Fruit fly (Drosophila melanogaster) whole organism, prepupa: Measurements from ENCODE around the gene Ntf-2.

ENCODE experiments used
- CG10631 ChIP-seq: fragments of 200-800 bp; sonication (Bioruptor generic); optimal IDR thresholded peaks from 2 replicates; lab custom pipeline; 2016; ENCODE audit warnings: missing biosample characterization, missing genetic modification characterization
- CG11902 ChIP-seq: fragments of 200-800 bp; sonication (Bioruptor generic); optimal IDR thresholded peaks from 3 replicates; lab custom pipeline; 2016; ENCODE audit warnings: missing biosample characterization, missing genetic modification characterization
- CG1621 ChIP-seq: fragments of 200-800 bp; sonication (Bioruptor generic); optimal IDR thresholded peaks from 3 replicates; lab custom pipeline; 2018; ENCODE audit warnings: missing biosample characterization, mild to moderate bottlenecking, missing genetic modification characterization
- CG16779 ChIP-seq: fragments of 200-800 bp; sonication (Bioruptor generic); optimal IDR thresholded peaks from 3 replicates; lab custom pipeline; 2017; ENCODE audit warnings: missing biosample characterization, mild to moderate bottlenecking, missing genetic modification characterization
- CG3032 ChIP-seq: fragments of 200-800 bp; optimal IDR thresholded peaks from 2 replicates; lab custom pipeline; 2019; ENCODE audit warnings: missing biosample characterization, mild to moderate bottlenecking, missing genetic modification characterization, moderate library complexity
- CG31627 ChIP-seq: fragments of 200-800 bp; sonication (Bioruptor generic); optimal IDR thresholded peaks from 3 replicates; lab custom pipeline; 2016; ENCODE audit warnings: missing biosample characterization, missing genetic modification characterization
- CG32006 ChIP-seq: fragments of 200-800 bp; sonication (Bioruptor generic); optimal IDR thresholded peaks from 3 replicates; lab custom pipeline; 2017; ENCODE audit warnings: missing biosample characterization, mild to moderate bottlenecking, missing genetic modification characterization
- CG4318 ChIP-seq: fragments of 200-800 bp; sonication (Bioruptor generic); optimal IDR thresholded peaks from 3 replicates; lab custom pipeline; 2017; ENCODE audit warnings: missing biosample characterization, mild to moderate bottlenecking, missing genetic modification characterization
- CG6163 ChIP-seq: fragments of 200-800 bp; sonication (Bioruptor generic); IDR thresholded peaks from 3 replicates; pipeline ENCODE4 v1.3.6; 2022; ENCODE audit warnings: missing biosample characterization, missing genetic modification characterization
- CG6792 ChIP-seq: fragments of 200-800 bp; sonication (Bioruptor generic); optimal IDR thresholded peaks from 3 replicates; lab custom pipeline; 2016; ENCODE audit warnings: missing biosample characterization, missing genetic modification characterization
- CG7368 ChIP-seq: fragments of 200-800 bp; sonication (Bioruptor generic); optimal IDR thresholded peaks from 3 replicates; lab custom pipeline; 2016; ENCODE audit warnings: missing biosample characterization, missing genetic modification characterization
- CG8119 ChIP-seq: fragments of 200-800 bp; sonication (Bioruptor generic); IDR thresholded peaks from 3 replicates; pipeline ENCODE4 v1.3.6; 2022; ENCODE audit warnings: missing biosample characterization, missing genetic modification characterization
- CG8319 ChIP-seq: fragments of 200-800 bp; sonication (Bioruptor generic); optimal IDR thresholded peaks from 3 replicates; lab custom pipeline; 2016; ENCODE audit warnings: missing biosample characterization, missing genetic modification characterization
- CG8632 ChIP-seq: fragments of 200-800 bp; sonication (Bioruptor generic); optimal IDR thresholded peaks from 3 replicates; lab custom pipeline; 2016; ENCODE audit warnings: missing biosample characterization, missing genetic modification characterization
- CG9139 ChIP-seq: fragments of 200-800 bp; sonication (Bioruptor generic); optimal IDR thresholded peaks from 3 replicates; lab custom pipeline; 2017; ENCODE audit warnings: missing biosample characterization, mild to moderate bottlenecking, missing genetic modification characterization
- Eip75B ChIP-seq: fragments of 200-800 bp; sonication (Bioruptor generic); optimal IDR thresholded peaks from 3 replicates; lab custom pipeline; 2016; ENCODE audit warnings: missing biosample characterization, missing genetic modification characterization
- Ets21C ChIP-seq: fragments of 200-800 bp; sonication (Bioruptor generic); optimal IDR thresholded peaks from 3 replicates; lab custom pipeline; 2016; ENCODE audit warnings: missing biosample characterization, missing genetic modification characterization
- Gug ChIP-seq: fragments of 200-800 bp; sonication (Bioruptor generic); IDR thresholded peaks from 2 replicates; pipeline ENCODE4 v1.3.6; 2022; ENCODE audit warnings: missing biosample characterization, missing genetic modification characterization
- Hr38 ChIP-seq: sonication (Bioruptor generic); optimal IDR thresholded peaks from 2 replicates; lab custom pipeline; 2016; ENCODE audit warnings: missing biosample characterization, missing genetic modification characterization
- Sox102F ChIP-seq: fragments of 200-800 bp; sonication (Bioruptor generic); optimal IDR thresholded peaks from 2 replicates; lab custom pipeline; 2016; ENCODE audit warnings: missing biosample characterization, mild to moderate bottlenecking, missing genetic modification characterization
- cyc ChIP-seq: fragments of 200-800 bp; sonication (Bioruptor generic); optimal IDR thresholded peaks from 3 replicates; lab custom pipeline; 2016; ENCODE audit warnings: missing biosample characterization, missing genetic modification characterization
- eg ChIP-seq: fragments of 200-800 bp; sonication (Bioruptor generic); IDR thresholded peaks from 3 replicates; pipeline ENCODE4 v1.3.6; 2022; ENCODE audit warnings: missing biosample characterization, missing genetic modification characterization
- fd59A ChIP-seq: fragments of 200-800 bp; sonication (Bioruptor generic); optimal IDR thresholded peaks from 2 replicates; lab custom pipeline; 2017; ENCODE audit warnings: missing biosample characterization, mild to moderate bottlenecking, missing genetic modification characterization, missing genetic modification reagents
- fd85E ChIP-seq: fragments of 200-800 bp; sonication (Bioruptor generic); optimal IDR thresholded peaks from 3 replicates; lab custom pipeline; 2016; ENCODE audit warnings: missing biosample characterization, missing genetic modification characterization
- fkh ChIP-seq: fragments of 200-800 bp; sonication (Bioruptor generic); optimal IDR thresholded peaks from 3 replicates; lab custom pipeline; 2017; ENCODE audit warnings: missing biosample characterization, mild to moderate bottlenecking, missing genetic modification characterization, moderate library complexity
- lz ChIP-seq: fragments of 200-800 bp; sonication (Bioruptor generic); optimal IDR thresholded peaks from 3 replicates; lab custom pipeline; 2016; ENCODE audit warnings: missing biosample characterization, missing genetic modification characterization
- salr ChIP-seq, 2 experiments: fragments of 200-800 bp; sonication (Bioruptor generic); optimal IDR thresholded peaks; 3 replicates each; lab custom pipeline; 2016 to 2018; ENCODE audit warnings: missing biosample characterization in 2 of 2, missing genetic modification characterization in 2 of 2, mild to moderate bottlenecking in 1 of 2
- topi ChIP-seq: fragments of 200-800 bp; sonication (Bioruptor generic); optimal IDR thresholded peaks from 3 replicates; lab custom pipeline; 2016; ENCODE audit warnings: missing biosample characterization, missing genetic modification characterization

The Ntf-2 gene

DNA sequence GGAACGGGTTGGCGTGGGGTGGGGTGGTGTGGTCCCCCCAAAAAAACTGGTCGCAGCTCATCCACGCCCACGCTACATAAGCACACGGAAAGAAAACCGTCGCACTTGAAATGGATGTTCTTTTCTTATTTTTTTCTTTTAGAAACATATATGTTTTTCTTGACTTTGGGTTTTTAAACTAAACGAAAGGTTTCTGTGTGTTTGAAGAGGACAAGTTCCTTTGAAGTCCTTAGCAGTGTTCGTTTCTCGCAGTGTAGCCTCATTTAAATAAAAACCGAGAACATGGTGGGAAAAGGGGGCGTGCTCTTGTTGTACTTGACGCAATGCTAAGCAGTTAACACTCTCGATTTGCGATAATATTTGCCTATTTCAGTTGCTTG, 39.0 kb downstream of the Ntf-2 start (continued):
- TF ChIP-seq fkh (GFP tag; lab: Kevin White, UChicago) (peak; percentile 52), CG8632 (GFP tag; lab: Kevin White, UChicago) (peak; percentile 32), CG10631 (peak; percentile 61), CG4318 (GFP tag; lab: Kevin White, UChicago) (peak; percentile 64), CG32006 (GFP tag; lab: Kevin White, UChicago) (peak; percentile 79), Eip75B (GFP tag; lab: Kevin White, UChicago) (peak; percentile 58), CG7368 (GFP tag; lab: Kevin White, UChicago) (peak; percentile 29), CG1621 (tag; lab: Kevin White, UChicago) (no peak), CG8319 (peak; percentile 3), fd59A (GFP tag; lab: Kevin White, UChicago) (peak; percentile 11), Sox102F (GFP tag; lab: Kevin White, UChicago) (peak; percentile 72), cyc (GFP tag; lab: Kevin White, UChicago) (peak; percentile 60), CG6163 (peak; percentile 86), lz (GFP tag; lab: Kevin White, UChicago) (peak; percentile 65), fd85E (GFP tag; lab: Kevin White, UChicago) (no peak), Hr38 (GFP tag; lab: Kevin White, UChicago) (no peak), CG9139 (GFP tag; lab: Kevin White, UChicago) (no peak), topi (GFP tag; lab: Kevin White, UChicago) (peak; percentile 49), CG11902 (peak; percentile 27)

dm6 chrX:21080335-21080734, 45.1 kb downstream of the Ntf-2 start:
- TF ChIP-seq CG8119 (GFP tag; lab: Robert Waterston, UW), result no peak
- no peak for TF ChIP-seq salr (GFP tag; optimal IDR thresholded peaks at IDR 0.05; lab: Kevin White, UChicago)
- no peak for TF ChIP-seq CG31627
- no peak for TF ChIP-seq Sox102F (GFP tag; lab: Kevin White, UChicago)
- TF ChIP-seq, all 60 proteins: peak for 0

dm6 chrX:21083246-21083645, 48.0 kb downstream of the Ntf-2 start:
- no peak for TF ChIP-seq CG16779
- TF ChIP-seq CG32006 (GFP tag; lab: Kevin White, UChicago), result no peak
- TF ChIP-seq Gug (GFP tag; lab: Robert Waterston, UW), result no peak
- no peak for TF ChIP-seq Hr38 (GFP tag; lab: Kevin White, UChicago)
- no peak for TF ChIP-seq CG3032 (tag; lab: Kevin White, UChicago)
- no peak for TF ChIP-seq Ets21C (GFP tag; lab: Kevin White, UChicago)
- no peak for TF ChIP-seq eg (GFP tag; lab: Robert Waterston, UW)
- no peak for TF ChIP-seq CG6792 (GFP tag; lab: Kevin White, UChicago)
